Worm (Caenorhabditis elegans) whole organism, L4 larva: ENCODE data around the gene F32D8.4.

Experiments
- ama-1 ChIP-seq: fragments of 150-350 bp; optimal IDR thresholded peaks from 2 replicates; lab custom pipeline; 2014; ENCODE audit warnings: inconsistent platforms, mixed read lengths
- ces-1 ChIP-seq: fragments of 150-350 bp; sonication (generic microtip); optimal IDR thresholded peaks from 4 replicates; lab custom pipeline; 2014; ENCODE audit warnings: missing biosample characterization, missing genetic modification reagents, missing genetic modification characterization
- nhr-11 ChIP-seq: fragments of 150-350 bp; optimal IDR thresholded peaks from 2 replicates; lab custom pipeline; 2014; ENCODE audit warnings: missing biosample characterization, missing genetic modification characterization
- nhr-111 ChIP-seq: fragments of 200-800 bp; sonication (Bioruptor generic); optimal IDR thresholded peaks from 2 replicates; lab custom pipeline; 2018; ENCODE audit warnings: mild to moderate bottlenecking, missing genetic modification characterization, missing compliant biosample characterization
- spr-1 ChIP-seq: sonication (generic microtip); optimal IDR thresholded peaks from 2 replicates; lab custom pipeline; 2016; ENCODE audit warnings: mild to moderate bottlenecking, missing genetic modification characterization, missing compliant biosample characterization

- no peak for TF ChIP-seq ama-1 (lab: Kevin White, UChicago)
- no peak for TF ChIP-seq ces-1 (GFP tag; lab: Kevin White, UChicago)
- no peak for TF ChIP-seq nhr-111 (GFP tag; lab: Kevin White, UChicago)
- no peak for TF ChIP-seq nhr-11 (tag; lab: Kevin White, UChicago)
- no peak for TF ChIP-seq spr-1 (tag; lab: Kevin White, UChicago)
Observed at ce11 chrV:10904795-10905194, 11.4 kb upstream of the F32D8.4 start.
